Worm (Caenorhabditis elegans) whole organism, L4 larva: ENCODE data around the gene R13A1.1.

Source experiments
- F10B5.3 ChIP-seq: sonication (generic microtip); optimal IDR thresholded peaks from 2 replicates; lab custom pipeline; 2016; ENCODE audit warnings: mild to moderate bottlenecking, missing genetic modification characterization, missing compliant biosample characterization
- aly-2 ChIP-seq: sonication (generic microtip); optimal IDR thresholded peaks from 2 replicates; lab custom pipeline; 2018; ENCODE audit warnings: missing biosample characterization, missing genetic modification characterization
- ces-1 ChIP-seq: fragments of 150-350 bp; sonication (generic microtip); optimal IDR thresholded peaks from 4 replicates; lab custom pipeline; 2014; ENCODE audit warnings: missing biosample characterization, missing genetic modification reagents, missing genetic modification characterization
- gei-8 ChIP-seq: fragments of 200-800 bp; sonication (Bioruptor generic); optimal IDR thresholded peaks from 2 replicates; lab custom pipeline; 2018; ENCODE audit warnings: mild to moderate bottlenecking, missing genetic modification characterization, missing compliant biosample characterization
- mep-1 ChIP-seq: fragments of 150-350 bp; sonication (generic microtip); optimal IDR thresholded peaks from 3 replicates; lab custom pipeline; 2014; ENCODE audit warnings: missing biosample characterization, missing genetic modification characterization
- nhr-28 ChIP-seq: fragments of 150-350 bp; optimal IDR thresholded peaks from 2 replicates; lab custom pipeline; 2014; ENCODE audit warnings: missing biosample characterization, missing genetic modification characterization
- unc-130 ChIP-seq: sonication (generic microtip); optimal IDR thresholded peaks from 2 replicates; lab custom pipeline; 2016; ENCODE audit warnings: missing genetic modification reagents, missing genetic modification characterization, missing compliant biosample characterization
- unc-39 ChIP-seq: sonication (generic microtip); optimal IDR thresholded peaks from 2 replicates; lab custom pipeline; 2017; ENCODE audit warnings: missing biosample characterization, missing genetic modification characterization
- zfp-3 ChIP-seq: fragments of 200-800 bp; sonication (Bioruptor generic); conservative IDR thresholded peaks from 2 replicates; pipeline ENCODE4 v1.3.6; 2022; ENCODE audit warnings: missing genetic modification reagents, missing genetic modification characterization, missing compliant biosample characterization

DNA sequence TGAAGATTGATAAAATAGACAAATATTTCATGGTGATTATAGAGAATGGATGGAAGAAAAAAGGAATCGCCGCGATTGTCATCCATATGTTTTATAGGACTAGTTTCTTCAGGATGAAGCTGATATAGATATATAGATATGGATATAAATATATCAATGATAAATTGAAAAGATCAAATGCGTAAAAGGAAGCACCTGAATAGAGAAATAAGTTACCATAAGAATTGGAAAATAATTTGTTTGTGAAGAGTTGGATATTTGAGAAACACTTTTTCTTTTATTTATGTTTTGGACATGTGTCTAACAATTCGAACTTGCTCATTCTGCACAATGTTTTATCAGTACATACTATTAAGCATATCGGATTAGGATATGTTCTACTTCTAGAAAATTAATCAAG, 31.8 kb upstream of the R13A1.1 start, which contains the start of gene C42D4.13:
- TF ChIP-seq gei-8 (no peak), unc-130 (GFP tag; lab: Kevin White, UChicago) (no peak), unc-39 (tag; lab: Kevin White, UChicago) (no peak), mep-1 (tag; lab: Kevin White, UChicago) (no peak), nhr-28 (tag; lab: Kevin White, UChicago) (no peak), F10B5.3 (no peak), aly-2 (tag; lab: Kevin White, UChicago) (no peak), ces-1 (no peak), zfp-3 (GFP tag; lab: Robert Waterston, UW) (no peak)
